Comparison of ENCODE assay signal across 2 fruit fly cellular contexts in genomic region chrX:11389494-11390447, dm6.
A peak's percentile ranks its signal among the peaks of the same experiment; 100 is the strongest.
TF ChIP-seq lines count a peak whose summit lies in the region.

No protein-coding gene starts in this region.

TF ChIP-seq in whole organism, embryonic, 481 proteins besides CTCF, POLR2A, EP300 and RAD21 (continued from another document and continues in another):
- TF ChIP-seq dmrt99B (tag; optimal IDR thresholded peaks at IDR 0.05; lab: Kevin White, UChicago) (no peak), knrl (GFP tag; IDR thresholded peaks at IDR 0.05; lab: Robert Waterston, UW; ENCODE audit: partially characterized antibody) (peak; percentile 58), Sry-β (GFP tag; optimal IDR thresholded peaks at IDR 0.05; lab: Kevin White, UChicago) (no peak), usp (GFP tag; optimal IDR thresholded peaks at IDR 0.05; lab: Kevin White, UChicago) (no peak), vvl (GFP tag; IDR thresholded peaks at IDR 0.05; lab: Robert Waterston, UW) (no peak), CG10543 (GFP tag; optimal IDR thresholded peaks at IDR 0.05; lab: Kevin White, UChicago) (no peak), Poxn (GFP tag; IDR thresholded peaks at IDR 0.05; lab: Robert Waterston, UW) (no peak), NfI (GFP tag; optimal IDR thresholded peaks at IDR 0.05; lab: Kevin White, UChicago) (no peak), Oli (tag; optimal IDR thresholded peaks at IDR 0.05; lab: Kevin White, UChicago) (no peak), CG3838 (GFP tag; optimal IDR thresholded peaks at IDR 0.05; lab: Kevin White, UChicago) (no peak), CG1647 (GFP tag; optimal IDR thresholded peaks at IDR 0.05; lab: Kevin White, UChicago) (no peak), CG8290 (GFP tag; optimal IDR thresholded peaks at IDR 0.05; lab: Kevin White, UChicago) (no peak), CG8290 (tag; optimal IDR thresholded peaks at IDR 0.05; lab: Kevin White, UChicago) (no peak), Kr (GFP tag; optimal IDR thresholded peaks at IDR 0.05; lab: Kevin White, UChicago) (no peak), CG31388 (GFP tag; optimal IDR thresholded peaks at IDR 0.05; lab: Kevin White, UChicago) (no peak), abd-A (tag; optimal IDR thresholded peaks at IDR 0.05; lab: Kevin White, UChicago) (no peak), CG8281 (tag; optimal IDR thresholded peaks at IDR 0.05; lab: Kevin White, UChicago) (no peak), Elba2 (GFP tag; optimal IDR thresholded peaks at IDR 0.05; lab: Kevin White, UChicago) (no peak), CG16813 (GFP tag; IDR thresholded peaks at IDR 0.05; lab: Robert Waterston, UW; ENCODE audit: partially characterized antibody) (peak; percentile 70), Sox100B (GFP tag; optimal IDR thresholded peaks at IDR 0.05; lab: Kevin White, UChicago) (no peak), CrebB (tag; optimal IDR thresholded peaks at IDR 0.05; lab: Kevin White, UChicago) (peak; percentile 20), jing (GFP tag; optimal IDR thresholded peaks at IDR 0.05; lab: Kevin White, UChicago) (no peak), CG7786 (GFP tag; optimal IDR thresholded peaks at IDR 0.05; lab: Kevin White, UChicago) (no peak), CG3407 (GFP tag; optimal IDR thresholded peaks at IDR 0.05; lab: Kevin White, UChicago) (no peak), salm (tag; optimal IDR thresholded peaks at IDR 0.05; lab: Kevin White, UChicago) (no peak), lab (GFP tag; optimal IDR thresholded peaks at IDR 0.05; lab: Kevin White, UChicago) (no peak), CG18262 (tag; optimal IDR thresholded peaks at IDR 0.05; lab: Kevin White, UChicago) (no peak), Hr51 (GFP tag; optimal IDR thresholded peaks at IDR 0.05; lab: Kevin White, UChicago) (no peak), CkIIα-i1 (GFP tag; IDR thresholded peaks at IDR 0.05; lab: Robert Waterston, UW) (no peak), CG30020 (tag; optimal IDR thresholded peaks at IDR 0.05; lab: Kevin White, UChicago) (peak; percentile 28), Lim3 (GFP tag; IDR thresholded peaks at IDR 0.05; lab: Robert Waterston, UW) (no peak), BEAF-32 (GFP tag; optimal IDR thresholded peaks at IDR 0.05; lab: Kevin White, UChicago) (peak; percentile 65), CG17912 (GFP tag; optimal IDR thresholded peaks at IDR 0.05; lab: Kevin White, UChicago) (no peak), ssp (GFP tag; IDR thresholded peaks at IDR 0.05; lab: Robert Waterston, UW) (no peak), E2f2 (GFP tag; IDR thresholded peaks at IDR 0.05; lab: Robert Waterston, UW) (0 out of 2 replicates have a peak, but pooled peaks have one; percentile 15), E2f1 (GFP tag; IDR thresholded peaks at IDR 0.05; lab: Robert Waterston, UW) (no peak), CG10431 (GFP tag; optimal IDR thresholded peaks at IDR 0.05; lab: Kevin White, UChicago) (no peak), pnt (GFP tag; optimal IDR thresholded peaks at IDR 0.05; lab: Kevin White, UChicago) (no peak), da (GFP tag; optimal IDR thresholded peaks at IDR 0.05; lab: Kevin White, UChicago) (no peak), CG11695 (GFP tag; IDR thresholded peaks at IDR 0.05; lab: Robert Waterston, UW) (no peak), CG17385 (GFP tag; optimal IDR thresholded peaks at IDR 0.05; lab: Kevin White, UChicago) (peak; percentile 96), gcm (GFP tag; optimal IDR thresholded peaks at IDR 0.05; lab: Kevin White, UChicago) (no peak), CG30431 (GFP tag; optimal IDR thresholded peaks at IDR 0.05; lab: Kevin White, UChicago) (no peak), yki (optimal IDR thresholded peaks at IDR 0.05; lab: Kevin White, UChicago) (peak; percentile 76), Dp (GFP tag; optimal IDR thresholded peaks at IDR 0.05; lab: Kevin White, UChicago) (peak; percentile 18), grau (tag; optimal IDR thresholded peaks at IDR 0.05; lab: Kevin White, UChicago) (no peak), Nf-YA (GFP tag; IDR thresholded peaks at IDR 0.05; lab: Robert Waterston, UW) (no peak), pho (GFP tag; optimal IDR thresholded peaks at IDR 0.05; lab: Kevin White, UChicago) (no peak), Tbp (GFP tag; optimal IDR thresholded peaks at IDR 0.05; lab: Kevin White, UChicago) (no peak), CG5180 (GFP tag; optimal IDR thresholded peaks at IDR 0.05; lab: Kevin White, UChicago) (peak; percentile 16), cg (GFP tag; optimal IDR thresholded peaks at IDR 0.05; lab: Kevin White, UChicago) (peak; percentile 90), MESR4 (GFP tag; optimal IDR thresholded peaks at IDR 0.05; lab: Kevin White, UChicago) (peak; percentile 80), dpn (GFP tag; optimal IDR thresholded peaks at IDR 0.05; lab: Kevin White, UChicago) (no peak), tup (GFP tag; optimal IDR thresholded peaks at IDR 0.05; lab: Kevin White, UChicago) (no peak), Deaf1 (tag; optimal IDR thresholded peaks at IDR 0.05; lab: Kevin White, UChicago) (peak; percentile 44), toy (GFP tag; IDR thresholded peaks at IDR 0.05; lab: Robert Waterston, UW) (no peak), sima (GFP tag; optimal IDR thresholded peaks at IDR 0.05; lab: Kevin White, UChicago) (no peak), dimm (GFP tag; IDR thresholded peaks at IDR 0.05; lab: Robert Waterston, UW) (no peak), lilli (GFP tag; optimal IDR thresholded peaks at IDR 0.05; lab: Kevin White, UChicago) (no peak), NC2β (GFP tag; optimal IDR thresholded peaks at IDR 0.05; lab: Kevin White, UChicago) (no peak), Usf (GFP tag; optimal IDR thresholded peaks at IDR 0.05; lab: Kevin White, UChicago) (no peak), odd (GFP tag; optimal IDR thresholded peaks at IDR 0.05; lab: Kevin White, UChicago) (no peak), CG14965 (GFP tag; optimal IDR thresholded peaks at IDR 0.05; lab: Kevin White, UChicago; ENCODE audit: borderline replicate concordance) (no peak), CG8924 (tag; optimal IDR thresholded peaks at IDR 0.05; lab: Kevin White, UChicago) (no peak), CG13775 (GFP tag; optimal IDR thresholded peaks at IDR 0.05; lab: Kevin White, UChicago) (no peak), Dfd (GFP tag; optimal IDR thresholded peaks at IDR 0.05; lab: Kevin White, UChicago) (no peak), CG8944 (GFP tag; optimal IDR thresholded peaks at IDR 0.05; lab: Kevin White, UChicago) (no peak), CG1602 (GFP tag; optimal IDR thresholded peaks at IDR 0.05; lab: Kevin White, UChicago) (no peak), ewg (GFP tag; optimal IDR thresholded peaks at IDR 0.05; lab: Kevin White, UChicago) (no peak), Mrtf (GFP tag; IDR thresholded peaks at IDR 0.05; lab: Robert Waterston, UW) (no peak)

TF ChIP-seq in whole organism, prepupa, 60 proteins besides CTCF, POLR2A, EP300 and RAD21 (continued from another document):
- no peak for TF ChIP-seq OdsH (GFP tag; optimal IDR thresholded peaks at IDR 0.05; lab: Kevin White, UChicago)
- TF ChIP-seq Ets96B (tag; optimal IDR thresholded peaks at IDR 0.05; lab: Kevin White, UChicago), result no peak
- TF ChIP-seq CG9139 (GFP tag; optimal IDR thresholded peaks at IDR 0.05; lab: Kevin White, UChicago), result no peak
- peak; percentile 76 for TF ChIP-seq fkh (GFP tag; optimal IDR thresholded peaks at IDR 0.05; lab: Kevin White, UChicago)
- no peak for TF ChIP-seq CG4318 (GFP tag; optimal IDR thresholded peaks at IDR 0.05; lab: Kevin White, UChicago)
- no peak for TF ChIP-seq vri (GFP tag; optimal IDR thresholded peaks at IDR 0.05; lab: Kevin White, UChicago)
- TF ChIP-seq CG11902 (GFP tag; optimal IDR thresholded peaks at IDR 0.05; lab: Kevin White, UChicago), result no peak
- TF ChIP-seq pdm3 (GFP tag; optimal IDR thresholded peaks at IDR 0.05; lab: Kevin White, UChicago), result no peak
- no peak for TF ChIP-seq Sox15 (GFP tag; optimal IDR thresholded peaks at IDR 0.05; lab: Kevin White, UChicago)
- TF ChIP-seq Ets21C (GFP tag; optimal IDR thresholded peaks at IDR 0.05; lab: Kevin White, UChicago), result no peak
- no peak for TF ChIP-seq acj6 (GFP tag; optimal IDR thresholded peaks at IDR 0.05; lab: Kevin White, UChicago)
- no peak for TF ChIP-seq esn (GFP tag; optimal IDR thresholded peaks at IDR 0.05; lab: Kevin White, UChicago)
- TF ChIP-seq achi (GFP tag; optimal IDR thresholded peaks at IDR 0.05; lab: Kevin White, UChicago), result no peak
- TF ChIP-seq CG3919 (GFP tag; optimal IDR thresholded peaks at IDR 0.05; lab: Kevin White, UChicago), result no peak
- TF ChIP-seq CG1621 (tag; optimal IDR thresholded peaks at IDR 0.05; lab: Kevin White, UChicago), result peak; percentile 9
- TF ChIP-seq topi (GFP tag; optimal IDR thresholded peaks at IDR 0.05; lab: Kevin White, UChicago), result no peak
- TF ChIP-seq CG15336 (GFP tag; IDR thresholded peaks at IDR 0.05; lab: Robert Waterston, UW), result no peak
